Fruit fly (Drosophila melanogaster): Measurements from ENCODE around the gene CG8042.

- no peak for TF ChIP-seq Sin3A (optimal IDR thresholded peaks at IDR 0.05)
- no peak for TF ChIP-seq insv (optimal IDR thresholded peaks at IDR 0.05)
- TF ChIP-seq psq (optimal IDR thresholded peaks at IDR 0.05): no peak
- TF ChIP-seq Myc (optimal IDR thresholded peaks at IDR 0.05): no peak
- TF ChIP-seq h (optimal IDR thresholded peaks at IDR 0.05): no peak
These were observed 7.6 kb downstream of the CG8042 start for dm6 chr3L:7967203-7967602.
